Fruit fly (Drosophila melanogaster): ENCODE results near the gene CG7376.
A peak's percentile ranks its signal among the peaks of the same experiment; 100 is the strongest.

The CG7376 gene

dm6 chr3L:6124616-6125408, 49.2 kb upstream of the CG7376 start (continued):
- TF ChIP-seq Nf-YB (GFP tag; optimal IDR thresholded peaks at IDR 0.05) (peak; percentile 45), ind (GFP tag; optimal IDR thresholded peaks at IDR 0.05) (peak; percentile 20), odd (GFP tag; optimal IDR thresholded peaks at IDR 0.05) (peak; percentile 75), zen2 (GFP tag; IDR thresholded peaks at IDR 0.05; ENCODE audit: partially characterized antibody) (no peak), kay (GFP tag; optimal IDR thresholded peaks at IDR 0.05) (no peak), CG10959 (GFP tag; IDR thresholded peaks at IDR 0.05) (peak; percentile 69; the same call in 1 of the 2 replicates), tgo (GFP tag; IDR thresholded peaks at IDR 0.05) (peak; percentile 75), kah (GFP tag; optimal IDR thresholded peaks at IDR 0.05) (peak; percentile 64), Camta (GFP tag; optimal IDR thresholded peaks at IDR 0.05) (peak; percentile 92), disco-r (GFP tag; optimal IDR thresholded peaks at IDR 0.05) (peak; percentile 65), mld (GFP tag; IDR thresholded peaks at IDR 0.05; ENCODE audit: partially characterized antibody) (no peak), Stat92E (GFP tag; optimal IDR thresholded peaks at IDR 0.05) (no peak), Mrtf (GFP tag; IDR thresholded peaks at IDR 0.05) (peak; percentile 60; the same call in 2 of the 3 replicates), luna (GFP tag; optimal IDR thresholded peaks at IDR 0.05) (peak; percentile 81), Max (GFP tag; optimal IDR thresholded peaks at IDR 0.05) (peak; percentile 40), CG15073 (GFP tag; optimal IDR thresholded peaks at IDR 0.05) (no peak), CG8944 (GFP tag; optimal IDR thresholded peaks at IDR 0.05) (no peak), CG10565 (GFP tag; optimal IDR thresholded peaks at IDR 0.05) (peak; percentile 24), CG10274 (GFP tag; optimal IDR thresholded peaks at IDR 0.05) (peak; percentile 69), HmgD (GFP tag; optimal IDR thresholded peaks at IDR 0.05) (no peak), hb (GFP tag; IDR thresholded peaks at IDR 0.05; ENCODE audit: partially characterized antibody) (no peak), pum (GFP tag; optimal IDR thresholded peaks at IDR 0.05) (no peak), Taf1 (GFP tag; IDR thresholded peaks at IDR 0.05) (peak; percentile 42), dimm (GFP tag; IDR thresholded peaks at IDR 0.05) (0 out of 2 replicates have a peak, but pooled peaks have one; percentile 34), Ravus (GFP tag; IDR thresholded peaks at IDR 0.05) (no peak; the same call in 1 of the 2 replicates), Ptx1 (GFP tag; IDR thresholded peaks at IDR 0.05) (peak; percentile 78), CrebB (tag; optimal IDR thresholded peaks at IDR 0.05) (peak; percentile 65), sim (GFP tag; IDR thresholded peaks at IDR 0.05) (peak; percentile 82), CG34224 (GFP tag; IDR thresholded peaks at IDR 0.05; ENCODE audit: partially characterized antibody) (no peak), CG31441 (GFP tag; IDR thresholded peaks at IDR 0.05) (peak; percentile 80), stc (GFP tag; IDR thresholded peaks at IDR 0.05) (peak; percentile 89), ara (GFP tag; IDR thresholded peaks at IDR 0.05) (peak; percentile 83), CG32767 (GFP tag; IDR thresholded peaks at IDR 0.05) (peak; percentile 70; the same call in 1 of the 2 replicates), vfl (GFP tag; optimal IDR thresholded peaks at IDR 0.05) (no peak), psq (GFP tag; optimal IDR thresholded peaks at IDR 0.05) (no peak), lola (GFP tag; optimal IDR thresholded peaks at IDR 0.05) (peak in 1 of 3 experiments; percentile 76), CG5245 (GFP tag; optimal IDR thresholded peaks at IDR 0.05) (peak; percentile 69), CG4730 (GFP tag; IDR thresholded peaks at IDR 0.05) (peak; percentile 19; the same call in 1 of the 2 replicates), Ets97D (GFP tag; optimal IDR thresholded peaks at IDR 0.05) (peak; percentile 99), danr (GFP tag; IDR thresholded peaks at IDR 0.05) (peak; percentile 41; the same call in 1 of the 2 replicates), CG4424 (GFP tag; optimal IDR thresholded peaks at IDR 0.05) (peak; percentile 85), CG18476 (GFP tag; optimal IDR thresholded peaks at IDR 0.05) (peak; percentile 8), zfh1 (GFP tag; IDR thresholded peaks at IDR 0.05) (peak; percentile 88), CG8478 (optimal IDR thresholded peaks at IDR 0.05) (no peak), CG15514 (GFP tag; optimal IDR thresholded peaks at IDR 0.05) (peak; percentile 80), CG2875 (GFP tag; optimal IDR thresholded peaks at IDR 0.05) (peak; percentile 84), H2.0 (GFP tag; IDR thresholded peaks at IDR 0.05) (peak; percentile 58; the same call in 1 of the 2 replicates), twi (tag; optimal IDR thresholded peaks at IDR 0.05) (no peak), slp2 (GFP tag; optimal IDR thresholded peaks at IDR 0.05) (peak; percentile 66)
